Worm (Caenorhabditis elegans) whole organism, L4 larva: ENCODE results near the gene Y49F6B.8.
A peak's percentile ranks its signal among the peaks of the same experiment; 100 is the strongest.
"Not testable (repeated sequence)": the region's sequence is repeated elsewhere in the genome, so short reads cannot be mapped to it uniquely, and the experiment has no call there.

Experiments
- D1046.2 ChIP-seq: fragments of 200-800 bp; sonication (Bioruptor generic); IDR thresholded peaks from 2 replicates; pipeline ENCODE4 v1.3.6; 2022; ENCODE audit warnings: missing genetic modification characterization, missing compliant biosample characterization
- F37D6.2 ChIP-seq: sonication (generic microtip); optimal IDR thresholded peaks from 2 replicates; lab custom pipeline; 2016; ENCODE audit warnings: mild to moderate bottlenecking, missing genetic modification characterization, missing compliant biosample characterization
- R02D3.7 ChIP-seq: fragments of 150-350 bp; sonication (generic microtip); optimal IDR thresholded peaks from 3 replicates; lab custom pipeline; 2014; ENCODE audit warnings: missing biosample characterization, missing genetic modification characterization
- T26A8.4 ChIP-seq: fragments of 200-800 bp; sonication (Bioruptor generic); IDR thresholded peaks from 2 replicates; pipeline ENCODE4 v1.3.6; 2022; ENCODE audit warnings: missing genetic modification characterization, missing compliant biosample characterization
- Y105C5A.15 ChIP-seq: fragments of 200-800 bp; sonication (Bioruptor generic); IDR thresholded peaks from 2 replicates; pipeline ENCODE4 v1.3.6; 2022; ENCODE audit warnings: missing genetic modification characterization, missing compliant biosample characterization
- Y75B8A.6 ChIP-seq: fragments of 200-800 bp; sonication (Bioruptor generic); IDR thresholded peaks from 2 replicates; pipeline ENCODE4 v1.3.6; 2022; ENCODE audit warnings: missing genetic modification reagents, missing genetic modification characterization, missing compliant biosample characterization
- aha-1 ChIP-seq: fragments of 150-350 bp; peaks from one replicate; lab custom pipeline; 2014; ENCODE audit warnings: missing biosample characterization, missing genetic modification characterization
- ceh-20 ChIP-seq: fragments of 200-800 bp; sonication (Bioruptor generic); IDR thresholded peaks from 2 replicates; pipeline ENCODE4 v1.3.6; 2022; ENCODE audit warnings: missing genetic modification reagents, missing genetic modification characterization, missing compliant biosample characterization
- ceh-28 ChIP-seq: fragments of 150-350 bp; optimal IDR thresholded peaks from 2 replicates; lab custom pipeline; 2014; ENCODE audit warnings: missing biosample characterization, missing genetic modification reagents, missing genetic modification characterization
- ceh-82 ChIP-seq: sonication (generic microtip); optimal IDR thresholded peaks from 2 replicates; lab custom pipeline; 2017; ENCODE audit warnings: missing biosample characterization, missing genetic modification characterization
- ctbp-1 ChIP-seq: fragments of 200-800 bp; sonication (Bioruptor generic); IDR thresholded peaks from 2 replicates; pipeline ENCODE4 v1.3.6; 2022; ENCODE audit warnings: missing genetic modification reagents, missing genetic modification characterization, missing compliant biosample characterization
- daf-19 ChIP-seq: fragments of 200-800 bp; sonication (Bioruptor generic); conservative IDR thresholded peaks from 2 replicates; pipeline ENCODE4 v1.3.6; 2022; ENCODE audit warnings: missing genetic modification characterization, missing compliant biosample characterization
- daf-8 ChIP-seq: fragments of 200-800 bp; sonication (Bioruptor generic); IDR thresholded peaks from 2 replicates; pipeline ENCODE4 v1.3.6; 2022; ENCODE audit warnings: missing genetic modification characterization, missing compliant biosample characterization
- dmd-6 ChIP-seq: fragments of 200-800 bp; sonication (Bioruptor generic); IDR thresholded peaks from 2 replicates; pipeline ENCODE4 v1.3.6; 2022; ENCODE audit warnings: missing genetic modification reagents, missing genetic modification characterization, missing compliant biosample characterization
- dmd-9 ChIP-seq: fragments of 200-800 bp; sonication (Bioruptor generic); IDR thresholded peaks from 2 replicates; pipeline ENCODE4 v1.3.6; 2022; ENCODE audit warnings: missing genetic modification reagents, missing genetic modification characterization, missing compliant biosample characterization
- dpl-1 ChIP-seq: fragments of 150-350 bp; optimal IDR thresholded peaks from 2 replicates; lab custom pipeline; 2014; ENCODE audit warnings: missing biosample characterization, missing genetic modification reagents, missing genetic modification characterization
- duxl-1 ChIP-seq: sonication (generic microtip); optimal IDR thresholded peaks from 2 replicates; lab custom pipeline; 2016; ENCODE audit warnings: mild to moderate bottlenecking, missing genetic modification characterization, moderate library complexity, missing compliant biosample characterization; ENCODE audit not compliant: poor library complexity
- dve-1 ChIP-seq: sonication (generic microtip); optimal IDR thresholded peaks from 2 replicates; lab custom pipeline; 2017; ENCODE audit warnings: antibody characterized with exemption, mild to moderate bottlenecking, missing genetic modification characterization, missing compliant biosample characterization; ENCODE audit not compliant: insufficient read depth
- egl-43 ChIP-seq: fragments of 200-800 bp; sonication (Bioruptor generic); IDR thresholded peaks from 2 replicates; pipeline ENCODE4 v1.3.6; 2022; ENCODE audit warnings: missing genetic modification reagents, missing genetic modification characterization, missing compliant biosample characterization
- hif-1 ChIP-seq, 2 experiments: sonication (generic microtip); optimal IDR thresholded peaks; 2 replicates each; lab custom pipeline; 2016 to 2017; ENCODE audit warnings: missing compliant biosample characterization in 2 of 2, missing genetic modification characterization in 2 of 2, missing genetic modification reagents in 2 of 2, missing genotype in 2 of 2, mild to moderate bottlenecking in 1 of 2
- hlh-11 ChIP-seq: fragments of 200-800 bp; sonication (Bioruptor generic); optimal IDR thresholded peaks from 2 replicates; lab custom pipeline; 2018; ENCODE audit warnings: mild to moderate bottlenecking, missing genetic modification characterization, missing compliant biosample characterization
- hlh-30 ChIP-seq: sonication (generic microtip); optimal IDR thresholded peaks from 2 replicates; lab custom pipeline; 2017; ENCODE audit warnings: antibody characterized with exemption, mild to moderate bottlenecking, missing genetic modification characterization, missing compliant biosample characterization; ENCODE audit not compliant: insufficient read depth
- hmg-1.1 ChIP-seq: fragments of 200-800 bp; sonication (Bioruptor generic); IDR thresholded peaks from 2 replicates; pipeline ENCODE4 v1.3.6; 2022; ENCODE audit warnings: missing genetic modification reagents, missing genetic modification characterization, missing compliant biosample characterization
- lin-29 ChIP-seq: fragments of 200-800 bp; sonication (Bioruptor generic); IDR thresholded peaks from 2 replicates; pipeline ENCODE4 v1.3.6; 2022; ENCODE audit warnings: missing genetic modification reagents, missing genetic modification characterization, missing compliant biosample characterization
- lin-38 ChIP-seq: fragments of 200-800 bp; sonication (Bioruptor generic); IDR thresholded peaks from 2 replicates; pipeline ENCODE4 v1.3.6; 2022; ENCODE audit warnings: missing genetic modification reagents, missing genetic modification characterization, missing compliant biosample characterization
- lin-39 ChIP-seq: fragments of 150-350 bp; optimal IDR thresholded peaks from 2 replicates; lab custom pipeline; 2014; ENCODE audit warnings: missing biosample characterization, missing genetic modification reagents, missing genetic modification characterization
- lir-3 ChIP-seq: sonication (generic microtip); optimal IDR thresholded peaks from 2 replicates; lab custom pipeline; 2016; ENCODE audit warnings: mild to moderate bottlenecking, missing genetic modification characterization, missing compliant biosample characterization
- lsy-2 ChIP-seq, 2 experiments: fragments of 150-350 bp in 1 of 2; sonication (generic microtip) in 1 of 2; optimal IDR thresholded peaks; 2 replicates each; lab custom pipeline; 2014 to 2017; ENCODE audit warnings: missing biosample characterization in 2 of 2, missing genetic modification characterization in 2 of 2
- madf-9 ChIP-seq: fragments of 200-800 bp; sonication (Bioruptor generic); conservative IDR thresholded peaks from 2 replicates; pipeline ENCODE4 v1.3.6; 2022; ENCODE audit warnings: missing genetic modification reagents, missing genetic modification characterization, missing compliant biosample characterization
- mdt-29 ChIP-seq: fragments of 200-800 bp; sonication (Bioruptor generic); IDR thresholded peaks from 2 replicates; pipeline ENCODE4 v1.3.6; 2022; ENCODE audit warnings: missing genetic modification reagents, missing genetic modification characterization, missing compliant biosample characterization
- mep-1 ChIP-seq: fragments of 150-350 bp; sonication (generic microtip); optimal IDR thresholded peaks from 3 replicates; lab custom pipeline; 2014; ENCODE audit warnings: missing biosample characterization, missing genetic modification characterization
- mes-2 ChIP-seq: sonication (generic microtip); optimal IDR thresholded peaks from 2 replicates; lab custom pipeline; 2016; ENCODE audit warnings: missing genotype, mild to moderate bottlenecking, missing genetic modification characterization, missing compliant biosample characterization; ENCODE audit not compliant: poor library complexity, severe bottlenecking
- nhr-102 ChIP-seq: sonication (generic microtip); optimal IDR thresholded peaks from 2 replicates; lab custom pipeline; 2016; ENCODE audit warnings: mild to moderate bottlenecking, missing genetic modification characterization, moderate library complexity, missing compliant biosample characterization
- nhr-11 ChIP-seq: fragments of 150-350 bp; optimal IDR thresholded peaks from 2 replicates; lab custom pipeline; 2014; ENCODE audit warnings: missing biosample characterization, missing genetic modification characterization
- nhr-28 ChIP-seq: fragments of 150-350 bp; optimal IDR thresholded peaks from 2 replicates; lab custom pipeline; 2014; ENCODE audit warnings: missing biosample characterization, missing genetic modification characterization
- nhr-41 ChIP-seq: fragments of 200-800 bp; sonication (Bioruptor generic); IDR thresholded peaks from 2 replicates; pipeline ENCODE4 v1.3.6; 2022; ENCODE audit warnings: missing genetic modification reagents, missing genetic modification characterization, missing compliant biosample characterization
- nhr-42 ChIP-seq: fragments of 200-800 bp; sonication (Bioruptor generic); IDR thresholded peaks from 2 replicates; pipeline ENCODE4 v1.3.6; 2022; ENCODE audit warnings: missing genetic modification characterization, missing compliant biosample characterization
- nhr-48 ChIP-seq: sonication (generic microtip); optimal IDR thresholded peaks from 2 replicates; lab custom pipeline; 2016; ENCODE audit warnings: mild to moderate bottlenecking, missing genetic modification characterization, missing compliant biosample characterization
- pha-4 ChIP-seq, 2 experiments: fragments of 150-350 bp in 1 of 2; fragments of 200-800 bp in 1 of 2; sonication (Bioruptor generic) in 1 of 2; IDR thresholded peaks in 1 of 2; optimal IDR thresholded peaks in 1 of 2; 2 replicates each; pipeline versions ENCODE4 v1.3.6 to Lab custom; 2014 to 2022; ENCODE audit warnings: missing genetic modification characterization in 2 of 2, missing genetic modification reagents in 2 of 2, missing biosample characterization in 1 of 2, missing compliant biosample characterization in 1 of 2
- rbr-2 ChIP-seq: sonication (generic microtip); optimal IDR thresholded peaks from 2 replicates; lab custom pipeline; 2016; ENCODE audit warnings: missing genotype, missing genetic modification characterization, missing compliant biosample characterization
- saeg-2 ChIP-seq: fragments of 200-800 bp; sonication (Bioruptor generic); IDR thresholded peaks from 2 replicates; pipeline ENCODE4 v1.3.6; 2022; ENCODE audit warnings: missing genetic modification reagents, missing genetic modification characterization, missing compliant biosample characterization
- set-16 ChIP-seq: fragments of 200-800 bp; sonication (Bioruptor generic); IDR thresholded peaks from 2 replicates; pipeline ENCODE4 v1.3.6; 2022; ENCODE audit warnings: missing genetic modification reagents, missing genetic modification characterization, missing compliant biosample characterization
- vab-7 ChIP-seq: fragments of 200-800 bp; sonication (Bioruptor generic); IDR thresholded peaks from 2 replicates; pipeline ENCODE4 v1.3.6; 2022; ENCODE audit warnings: missing genetic modification reagents, missing genetic modification characterization, missing compliant biosample characterization
- zfp-2 ChIP-seq: sonication (generic microtip); optimal IDR thresholded peaks from 2 replicates; lab custom pipeline; 2016; ENCODE audit warnings: mild to moderate bottlenecking, missing genetic modification characterization, missing compliant biosample characterization
- zfp-3 ChIP-seq: fragments of 200-800 bp; sonication (Bioruptor generic); conservative IDR thresholded peaks from 2 replicates; pipeline ENCODE4 v1.3.6; 2022; ENCODE audit warnings: missing genetic modification reagents, missing genetic modification characterization, missing compliant biosample characterization
- ztf-11 ChIP-seq: fragments of 150-350 bp; optimal IDR thresholded peaks from 2 replicates; lab custom pipeline; 2014; ENCODE audit warnings: missing biosample characterization, missing genetic modification characterization

Y49F6B.8 gene

DNA sequence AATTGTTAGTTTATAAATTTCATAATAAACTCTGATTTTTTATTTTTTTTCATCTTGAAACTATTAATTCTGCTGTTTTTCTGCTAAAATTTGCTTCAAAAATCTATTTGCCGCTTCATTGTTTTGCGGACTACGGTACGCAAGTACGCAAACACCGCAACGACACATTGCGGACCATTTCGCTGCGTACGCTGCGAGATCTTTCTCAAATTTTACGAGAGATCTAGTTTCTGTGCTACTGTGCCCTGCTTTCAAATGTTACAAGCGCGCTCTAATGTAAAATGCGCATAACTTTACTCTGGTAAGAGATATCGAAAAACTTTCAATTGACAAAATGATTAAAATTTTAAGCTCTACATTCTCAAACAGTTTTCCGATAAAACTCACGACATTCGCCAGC lies 42.1 kb upstream of the Y49F6B.8 start:
- TF ChIP-seq rbr-2 (tag; lab: Kevin White, UChicago) (peak; percentile 83), dpl-1 (peak; percentile 41), hlh-11 (tag; lab: Kevin White, UChicago) (peak; percentile 26), F37D6.2 (tag; lab: Kevin White, UChicago) (peak; percentile 52), mep-1 (tag; lab: Kevin White, UChicago) (peak; percentile 67), hlh-30 (peak; percentile 31), egl-43 (GFP tag; lab: Robert Waterston, UW) (0 out of 2 replicates have a peak, but pooled peaks have one; percentile 45), hmg-1.1 (GFP tag; lab: Robert Waterston, UW) (peak; percentile 87), hif-1 (tag; optimal IDR thresholded peaks at IDR 0.05; lab: Kevin White, UChicago) (peak in 1 of 2 experiments; percentile 39), Y75B8A.6 (0 out of 2 replicates have a peak, but pooled peaks have one; percentile 40), duxl-1 (tag; lab: Kevin White, UChicago) (peak; percentile 10), lin-29 (GFP tag; lab: Robert Waterston, UW) (peak; percentile 74), dmd-6 (GFP tag; lab: Robert Waterston, UW) (peak; percentile 80), nhr-102 (tag; lab: Kevin White, UChicago) (peak; percentile 11), zfp-2 (tag; lab: Kevin White, UChicago) (peak; percentile 53), madf-9 (GFP tag; lab: Robert Waterston, UW) (peak; percentile 63; the same call in 1 of the 2 replicates), nhr-28 (tag; lab: Kevin White, UChicago) (peak; percentile 49), lin-38 (peak; percentile 96), T26A8.4 (GFP tag; lab: Robert Waterston, UW) (peak; percentile 44; the same call in 1 of the 2 replicates), zfp-3 (GFP tag; lab: Robert Waterston, UW) (peak; percentile 47; the same call in 1 of the 2 replicates), vab-7 (GFP tag; lab: Robert Waterston, UW) (peak; percentile 70), pha-4 (GFP tag; IDR thresholded peaks at IDR 0.05; lab: Robert Waterston, UW) (peak; percentile 75), daf-19 (GFP tag; lab: Robert Waterston, UW) (0 out of 2 replicates have a peak, but pooled peaks have one; percentile 14), ceh-20 (peak; percentile 72; the same call in 1 of the 2 replicates), mes-2 (tag; lab: Kevin White, UChicago) (peak; percentile 66), ctbp-1 (GFP tag; lab: Robert Waterston, UW) (peak; percentile 55; the same call in 1 of the 2 replicates), dmd-9 (0 out of 2 replicates have a peak, but pooled peaks have one; percentile 63), dve-1 (peak; percentile 23), aha-1 (tag; lab: Kevin White, UChicago) (peak; percentile 81), nhr-11 (tag; lab: Kevin White, UChicago) (peak; percentile 57), saeg-2 (GFP tag; lab: Robert Waterston, UW) (0 out of 2 replicates have a peak, but pooled peaks have one; percentile 33), nhr-42 (peak; percentile 79), lsy-2 (tag; optimal IDR thresholded peaks at IDR 0.05; lab: Kevin White, UChicago) (peak; percentile 77 to 96), D1046.2 (GFP tag; lab: Robert Waterston, UW) (0 out of 2 replicates have a peak, but pooled peaks have one; percentile 54)
- not testable (repeated sequence) for TF ChIP-seq pha-4 (tag; optimal IDR thresholded peaks at IDR 0.05; lab: Kevin White, UChicago)

DNA sequence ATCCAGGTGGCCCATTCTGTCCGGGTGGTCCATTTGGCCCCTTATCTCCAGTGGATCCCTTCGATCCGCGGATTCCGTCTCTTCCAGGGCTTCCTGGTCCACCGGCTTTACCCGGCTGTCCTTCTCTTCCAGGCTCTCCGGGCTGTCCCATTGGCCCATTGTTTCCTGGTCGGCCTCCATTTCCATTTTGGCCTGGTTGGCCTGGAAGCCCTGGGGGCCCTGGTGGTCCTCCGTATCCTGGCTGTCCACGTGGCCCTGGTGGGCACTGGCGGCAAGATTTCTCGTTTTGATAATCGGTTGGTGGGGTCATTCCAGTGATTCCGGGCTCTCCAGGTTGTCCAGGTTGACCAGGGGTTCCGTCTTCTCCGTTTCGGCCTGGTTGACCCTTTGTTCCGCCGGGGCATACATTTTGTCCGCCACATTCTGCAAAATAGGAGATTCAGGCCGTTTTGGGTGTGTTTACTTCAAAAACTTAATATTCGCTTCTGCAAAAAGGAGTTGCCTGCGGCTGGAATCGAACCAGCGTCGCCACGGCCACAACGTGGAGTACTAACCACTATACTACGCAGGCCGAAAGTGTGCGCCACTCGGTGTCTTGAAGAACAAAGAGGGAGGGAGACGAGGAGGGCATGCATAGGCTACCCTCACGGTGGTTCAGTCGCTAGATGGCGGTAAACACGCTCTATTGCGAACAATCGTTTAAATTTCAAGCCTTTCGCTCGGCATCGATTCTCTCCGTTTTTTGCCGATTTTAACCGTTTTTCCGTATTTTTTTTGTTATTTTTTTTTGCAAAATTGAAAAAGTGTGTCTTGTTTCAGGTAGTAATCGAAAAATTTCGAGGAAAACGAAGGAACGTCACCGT lies 39.7 kb upstream of the Y49F6B.8 start, which contains the start of gene W09G10.9:
TSS of gene W09G10.9 (plus strand) at position 813 of the 863 bp plus-strand sequence.
- peak; percentile 69 for TF ChIP-seq mdt-29 (GFP tag; lab: Robert Waterston, UW)
- peak; percentile 75; the same call in 1 of the 2 replicates for TF ChIP-seq D1046.2 (GFP tag; lab: Robert Waterston, UW)
- TF ChIP-seq ceh-28 (tag; lab: Kevin White, UChicago): no peak
- TF ChIP-seq nhr-48 (tag; lab: Kevin White, UChicago): no peak
- TF ChIP-seq ceh-82 (tag; lab: Kevin White, UChicago): no peak
- peak; percentile 75 for TF ChIP-seq ctbp-1 (GFP tag; lab: Robert Waterston, UW)
- TF ChIP-seq R02D3.7: no peak
- TF ChIP-seq ztf-11 (tag; lab: Kevin White, UChicago): no peak
- 0 out of 2 replicates have a peak, but pooled peaks have one; percentile 11 for TF ChIP-seq nhr-41 (GFP tag; lab: Robert Waterston, UW)
- no peak for TF ChIP-seq zfp-3 (GFP tag; lab: Robert Waterston, UW)
- TF ChIP-seq lin-39: no peak
- TF ChIP-seq lir-3 (tag; lab: Kevin White, UChicago): no peak
- no peak for TF ChIP-seq Y105C5A.15 (GFP tag; lab: Robert Waterston, UW)
- TF ChIP-seq daf-8 (GFP tag; lab: Robert Waterston, UW): 0 out of 2 replicates have a peak, but pooled peaks have one; percentile 47
- TF ChIP-seq nhr-42: peak; percentile 79
- peak; percentile 92 for TF ChIP-seq set-16 (GFP tag; lab: Robert Waterston, UW)
- peak; percentile 28 for TF ChIP-seq dpl-1
